Fruit fly (Drosophila melanogaster) whole organism: ENCODE results near the gene RhoGAP18B.

Experiments
- CG8478 ChIP-seq: fragments of >200 bp; optimal IDR thresholded peaks from 2 replicates; lab custom pipeline; 2018; ENCODE audit warnings: inconsistent platforms
- Dll ChIP-seq: fragments of >200 bp; optimal IDR thresholded peaks from 2 replicates; lab custom pipeline; 2017
- EcR ChIP-seq, 2 experiments: fragments of >200 bp; optimal IDR thresholded peaks; 2 replicates each; lab custom pipeline; 2017; ENCODE audit warnings: missing biosample characterization in 2 of 2, missing genetic modification characterization in 2 of 2, missing genetic modification reagents in 2 of 2
- pan ChIP-seq: fragments of >200 bp; optimal IDR thresholded peaks from 2 replicates; lab custom pipeline; 2017
- psq ChIP-seq: fragments of >200 bp; optimal IDR thresholded peaks from 2 replicates; lab custom pipeline; 2017
- usp ChIP-seq: fragments of >200 bp; optimal IDR thresholded peaks from 2 replicates; lab custom pipeline; 2017; ENCODE audit warnings: missing biosample characterization, missing genetic modification characterization, mixed read lengths

RhoGAP18B gene

dm6 chrX:19096179-19096578 is 70.7 kb downstream of the RhoGAP18B start:
- TF ChIP-seq psq (lab: Kevin White, UChicago) (no peak), usp (no peak), Dll (lab: Kevin White, UChicago) (no peak), pan (no peak), EcR (GFP tag; optimal IDR thresholded peaks at IDR 0.05; lab: Kevin White, UChicago) (no peak), CG8478 (lab: Kevin White, UChicago) (no peak)
